Worm (Caenorhabditis elegans) whole organism, young adult: ENCODE data around the gene F14F3.5.
A peak's percentile ranks its signal among the peaks of the same experiment; 100 is the strongest.

Source experiments
- B0035.1 ChIP-seq: sonication (generic microtip); optimal IDR thresholded peaks from 2 replicates; lab custom pipeline; 2016; ENCODE audit warnings: missing genetic modification characterization, mild to moderate bottlenecking, missing compliant biosample characterization, missing genotype, missing genetic modification reagents
- C17E4.6 ChIP-seq: fragments of 200-800 bp; sonication (Bioruptor generic); IDR thresholded peaks from 2 replicates; pipeline ENCODE4 v1.3.6; 2022; ENCODE audit warnings: missing genetic modification reagents, missing genetic modification characterization, missing compliant biosample characterization
- F10E7.11 ChIP-seq: sonication (generic microtip); optimal IDR thresholded peaks from 2 replicates; lab custom pipeline; 2017; ENCODE audit warnings: mild to moderate bottlenecking, missing genetic modification characterization, moderate library complexity, missing compliant biosample characterization
- F22D6.2 ChIP-seq: sonication (generic microtip); optimal IDR thresholded peaks from 2 replicates; lab custom pipeline; 2016; ENCODE audit warnings: mild to moderate bottlenecking, missing genetic modification characterization, missing compliant biosample characterization
- F33H1.4 ChIP-seq: fragments of 200-800 bp; sonication (Bioruptor generic); IDR thresholded peaks from 2 replicates; pipeline ENCODE4 v1.3.6; 2022; ENCODE audit warnings: missing genetic modification reagents, missing genetic modification characterization, missing compliant biosample characterization
- Y56A3A.18 ChIP-seq: fragments of 200-800 bp; sonication (Bioruptor generic); IDR thresholded peaks from 2 replicates; pipeline ENCODE4 v1.3.6; 2022; ENCODE audit warnings: missing genetic modification reagents, missing genetic modification characterization, missing compliant biosample characterization
- Y79H2A.3 ChIP-seq: fragments of 200-800 bp; sonication (Bioruptor generic); conservative IDR thresholded peaks from 2 replicates; pipeline ENCODE4 v1.3.6; 2022; ENCODE audit warnings: missing genetic modification reagents, missing genetic modification characterization, missing compliant biosample characterization
- ama-1 ChIP-seq, 3 experiments: fragments of 150-350 bp in 1 of 3; sonication (generic microtip) in 2 of 3; optimal IDR thresholded peaks; 2 replicates each; lab custom pipeline; 2014 to 2018; ENCODE audit warnings: missing biosample characterization in 2 of 3, missing genetic modification characterization in 2 of 3, missing genetic modification reagents in 2 of 3
- athp-1 ChIP-seq: sonication (generic microtip); optimal IDR thresholded peaks from 2 replicates; lab custom pipeline; 2017; ENCODE audit warnings: mild to moderate bottlenecking, missing genetic modification characterization, missing compliant biosample characterization
- attf-3 ChIP-seq: fragments of 200-800 bp; sonication (Bioruptor generic); conservative IDR thresholded peaks from 2 replicates; pipeline ENCODE4 v1.3.6; 2022; ENCODE audit warnings: missing genetic modification reagents, missing genetic modification characterization, missing compliant biosample characterization
- ccch-3 ChIP-seq: fragments of 200-800 bp; sonication (Bioruptor generic); optimal IDR thresholded peaks from 2 replicates; lab custom pipeline; 2018; ENCODE audit warnings: mild to moderate bottlenecking, missing genetic modification characterization, missing compliant biosample characterization
- cebp-1 ChIP-seq, 2 experiments: fragments of 200-800 bp in 1 of 2; sonication (Bioruptor generic) in 1 of 2; sonication (generic microtip) in 1 of 2; IDR thresholded peaks in 1 of 2; optimal IDR thresholded peaks in 1 of 2; 2 replicates each; pipeline versions ENCODE4 v1.3.6 to Lab custom; 2017 to 2022; ENCODE audit warnings: missing compliant biosample characterization in 2 of 2, missing genetic modification characterization in 2 of 2, mild to moderate bottlenecking in 1 of 2, missing genetic modification reagents in 1 of 2, moderate library complexity in 1 of 2
- chd-7 ChIP-seq: sonication (generic microtip); optimal IDR thresholded peaks from 2 replicates; lab custom pipeline; 2016; ENCODE audit warnings: mild to moderate bottlenecking, missing genetic modification characterization, moderate library complexity, missing compliant biosample characterization
- dox-1 ChIP-seq: fragments of 200-800 bp; sonication (Bioruptor generic); IDR thresholded peaks from 2 replicates; pipeline ENCODE4 v1.3.6; 2022; ENCODE audit warnings: missing genetic modification reagents, missing genetic modification characterization, missing compliant biosample characterization
- efl-1 ChIP-seq: fragments of 150-350 bp; optimal IDR thresholded peaks from 2 replicates; lab custom pipeline; 2014; ENCODE audit warnings: missing biosample characterization, missing genetic modification reagents, missing genetic modification characterization
- ets-4 ChIP-seq: fragments of 200-800 bp; sonication (Bioruptor generic); optimal IDR thresholded peaks from 2 replicates; lab custom pipeline; 2018; ENCODE audit warnings: mild to moderate bottlenecking, missing genetic modification characterization, missing compliant biosample characterization
- gei-17 ChIP-seq: fragments of 200-800 bp; sonication (Bioruptor generic); optimal IDR thresholded peaks from 2 replicates; lab custom pipeline; 2018; ENCODE audit warnings: mild to moderate bottlenecking, missing genetic modification characterization, missing compliant biosample characterization
- him-1 ChIP-seq: sonication (generic microtip); optimal IDR thresholded peaks from 2 replicates; lab custom pipeline; 2016; ENCODE audit warnings: missing genotype, missing genetic modification reagents, missing genetic modification characterization, missing compliant biosample characterization
- hlh-12 ChIP-seq: sonication (generic microtip); optimal IDR thresholded peaks from 2 replicates; lab custom pipeline; 2016; ENCODE audit warnings: missing genetic modification characterization, missing compliant biosample characterization
- hlh-26 ChIP-seq: fragments of 200-800 bp; sonication (Bioruptor generic); conservative IDR thresholded peaks from 2 replicates; pipeline ENCODE4 v1.3.6; 2022; ENCODE audit warnings: missing genetic modification reagents, missing genetic modification characterization, missing compliant biosample characterization
- hrde-1 ChIP-seq: sonication (generic microtip); optimal IDR thresholded peaks from 2 replicates; lab custom pipeline; 2016; ENCODE audit warnings: missing genetic modification characterization, mild to moderate bottlenecking, missing compliant biosample characterization, moderate library complexity, missing genotype, missing genetic modification reagents, borderline replicate concordance
- let-607 ChIP-seq, 2 experiments: fragments of 200-800 bp in 1 of 2; sonication (Bioruptor generic) in 1 of 2; sonication (generic microtip) in 1 of 2; optimal IDR thresholded peaks; 2 replicates each; lab custom pipeline; 2016 to 2018; ENCODE audit warnings: mild to moderate bottlenecking in 2 of 2, missing compliant biosample characterization in 2 of 2, missing genetic modification characterization in 2 of 2, moderate library complexity in 2 of 2, missing genotype in 1 of 2
- lin-26 ChIP-seq: fragments of 200-800 bp; sonication (Bioruptor generic); IDR thresholded peaks from 2 replicates; pipeline ENCODE4 v1.3.6; 2022; ENCODE audit warnings: missing genetic modification reagents, missing genetic modification characterization, missing compliant biosample characterization
- madf-3 ChIP-seq: fragments of 200-800 bp; sonication (Bioruptor generic); IDR thresholded peaks from 2 replicates; pipeline ENCODE4 v1.3.6; 2022; ENCODE audit warnings: missing genetic modification reagents, missing genetic modification characterization, missing compliant biosample characterization
- madf-6 ChIP-seq: fragments of 200-800 bp; sonication (Bioruptor generic); IDR thresholded peaks from 2 replicates; pipeline ENCODE4 v1.3.6; 2022; ENCODE audit warnings: missing genetic modification reagents, missing genetic modification characterization, missing compliant biosample characterization
- madf-8 ChIP-seq: fragments of 200-800 bp; sonication (Bioruptor generic); conservative IDR thresholded peaks from 2 replicates; pipeline ENCODE4 v1.3.6; 2022; ENCODE audit warnings: missing genetic modification reagents, missing genetic modification characterization, missing compliant biosample characterization
- mcd-1 ChIP-seq: fragments of 200-800 bp; sonication (Bioruptor generic); IDR thresholded peaks from 2 replicates; pipeline ENCODE4 v1.3.6; 2022; ENCODE audit warnings: missing genetic modification reagents, missing genetic modification characterization, missing compliant biosample characterization
- nfya-1 ChIP-seq: sonication (generic microtip); optimal IDR thresholded peaks from 2 replicates; lab custom pipeline; 2017; ENCODE audit warnings: antibody characterized with exemption, missing compliant biosample characterization, missing genetic modification characterization, borderline replicate concordance; ENCODE audit not compliant: insufficient read depth
- nhr-80 ChIP-seq: sonication (generic microtip); optimal IDR thresholded peaks from 2 replicates; lab custom pipeline; 2016; ENCODE audit warnings: missing genetic modification characterization, missing compliant biosample characterization
- rpc-1 ChIP-seq, 2 experiments: fragments of 150-350 bp in 1 of 2; sonication (generic microtip) in 1 of 2; optimal IDR thresholded peaks; 2 replicates each; lab custom pipeline; 2014 to 2018; ENCODE audit warnings: missing biosample characterization in 1 of 2, missing genetic modification characterization in 1 of 2, missing genetic modification reagents in 1 of 2, missing genotype in 1 of 2
- sptf-2 ChIP-seq: fragments of 200-800 bp; sonication (Bioruptor generic); optimal IDR thresholded peaks from 2 replicates; lab custom pipeline; 2018; ENCODE audit warnings: mild to moderate bottlenecking, missing genetic modification characterization, missing compliant biosample characterization
- tlf-1 ChIP-seq: fragments of 200-800 bp; sonication (Bioruptor generic); optimal IDR thresholded peaks from 2 replicates; lab custom pipeline; 2018; ENCODE audit warnings: mild to moderate bottlenecking, missing genetic modification characterization, missing compliant biosample characterization
- unc-130 ChIP-seq: sonication (generic microtip); optimal IDR thresholded peaks from 2 replicates; lab custom pipeline; 2016; ENCODE audit warnings: missing genetic modification reagents, missing genetic modification characterization, missing compliant biosample characterization
- unc-62 ChIP-seq: fragments of 150-350 bp; optimal IDR thresholded peaks from 2 replicates; lab custom pipeline; 2014; ENCODE audit warnings: missing biosample characterization, missing genetic modification reagents, missing genetic modification characterization
- zim-3 ChIP-seq: sonication (generic microtip); optimal IDR thresholded peaks from 2 replicates; lab custom pipeline; 2017; ENCODE audit warnings: mild to moderate bottlenecking, missing genetic modification characterization, moderate library complexity, missing compliant biosample characterization
- ztf-22 ChIP-seq: fragments of 200-800 bp; sonication (Bioruptor generic); optimal IDR thresholded peaks from 2 replicates; lab custom pipeline; 2018; ENCODE audit warnings: mild to moderate bottlenecking, missing genetic modification characterization, moderate library complexity, missing compliant biosample characterization
- ztf-25 ChIP-seq: fragments of 200-800 bp; sonication (Bioruptor generic); IDR thresholded peaks from 2 replicates; pipeline ENCODE4 v1.3.6; 2022; ENCODE audit warnings: missing genetic modification reagents, missing genetic modification characterization, missing compliant biosample characterization
- ztf-28 ChIP-seq: fragments of 200-800 bp; sonication (Bioruptor generic); IDR thresholded peaks from 2 replicates; pipeline ENCODE4 v1.3.6; 2022; ENCODE audit warnings: missing genetic modification reagents, missing genetic modification characterization, missing compliant biosample characterization
- ztf-3 ChIP-seq: fragments of 200-800 bp; sonication (Bioruptor generic); optimal IDR thresholded peaks from 2 replicates; lab custom pipeline; 2018; ENCODE audit warnings: mild to moderate bottlenecking, missing genetic modification characterization, missing compliant biosample characterization

Gene F14F3.5

DNA sequence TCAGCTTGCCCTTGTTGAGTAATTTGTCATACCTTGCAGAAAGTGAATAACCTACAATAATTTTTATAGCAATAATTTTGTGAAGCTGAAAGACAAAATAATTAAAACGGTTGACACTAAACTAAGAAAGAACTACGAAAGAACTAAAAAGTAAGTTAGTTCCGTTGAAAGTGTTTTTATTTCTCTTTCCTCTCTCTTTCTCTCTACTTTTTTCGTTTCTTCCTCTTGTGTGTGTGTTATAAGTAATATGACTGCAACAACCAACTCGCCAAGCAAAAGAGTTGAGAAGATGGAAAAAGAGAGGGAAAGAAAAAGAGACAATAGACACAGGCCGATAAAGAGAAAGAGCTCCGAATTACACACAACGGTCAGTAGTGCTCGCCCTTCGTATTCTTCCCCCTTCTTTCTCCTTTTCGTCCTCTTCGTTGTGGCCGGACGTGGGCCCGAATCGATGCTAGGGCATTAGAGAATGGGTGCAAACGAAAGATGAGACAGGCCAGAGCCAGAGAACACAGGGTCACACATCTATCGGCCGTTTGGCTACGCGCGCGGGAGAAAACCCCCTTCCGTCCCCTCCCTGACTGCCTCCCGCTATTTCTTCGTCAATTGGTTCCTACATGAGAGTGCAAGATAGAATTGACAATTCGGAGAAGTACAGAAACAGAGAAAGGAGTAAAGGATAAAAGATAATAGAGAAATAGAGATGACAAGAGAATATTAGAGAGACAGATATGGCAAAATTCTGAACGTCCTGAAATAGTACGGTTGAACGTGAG lies 26.4 kb upstream of the F14F3.5 start, which contains the start of gene syd-2 (continued):
- no peak for TF ChIP-seq F10E7.11 (tag; lab: Kevin White, UChicago)
- no peak for TF ChIP-seq mcd-1
- no peak for TF ChIP-seq ets-4 (GFP tag; lab: Kevin White, UChicago)
- no peak for TF ChIP-seq attf-3 (GFP tag; lab: Robert Waterston, UW)
- no peak for TF ChIP-seq madf-6 (GFP tag; lab: Robert Waterston, UW)
- TF ChIP-seq unc-130 (GFP tag; lab: Kevin White, UChicago): no peak
- TF ChIP-seq nhr-80 (tag; lab: Kevin White, UChicago): peak; percentile 81
- TF ChIP-seq madf-8: no peak
- TF ChIP-seq hrde-1 (tag; lab: Kevin White, UChicago): no peak
- no peak for TF ChIP-seq ztf-28 (GFP tag; lab: Robert Waterston, UW)
- peak; percentile 9; the same call in 1 of the 2 replicates for TF ChIP-seq lin-26 (GFP tag; lab: Robert Waterston, UW)
- TF ChIP-seq gei-17: no peak
- TF ChIP-seq ztf-22: no peak
- no peak for TF ChIP-seq F33H1.4 (GFP tag; lab: Robert Waterston, UW)
- no peak for TF ChIP-seq B0035.1 (tag; lab: Kevin White, UChicago)
- no peak for TF ChIP-seq ztf-25 (GFP tag; lab: Robert Waterston, UW)
- no peak for TF ChIP-seq ccch-3 (GFP tag; lab: Kevin White, UChicago)
- TF ChIP-seq unc-62: no peak
- no peak for TF ChIP-seq zim-3
- TF ChIP-seq F22D6.2 (tag; lab: Kevin White, UChicago): no peak
- TF ChIP-seq athp-1 (tag; lab: Kevin White, UChicago): no peak
- TF ChIP-seq chd-7 (tag; lab: Kevin White, UChicago): peak; percentile 55
- TF ChIP-seq, all 124 proteins: peak for 24

DNA sequence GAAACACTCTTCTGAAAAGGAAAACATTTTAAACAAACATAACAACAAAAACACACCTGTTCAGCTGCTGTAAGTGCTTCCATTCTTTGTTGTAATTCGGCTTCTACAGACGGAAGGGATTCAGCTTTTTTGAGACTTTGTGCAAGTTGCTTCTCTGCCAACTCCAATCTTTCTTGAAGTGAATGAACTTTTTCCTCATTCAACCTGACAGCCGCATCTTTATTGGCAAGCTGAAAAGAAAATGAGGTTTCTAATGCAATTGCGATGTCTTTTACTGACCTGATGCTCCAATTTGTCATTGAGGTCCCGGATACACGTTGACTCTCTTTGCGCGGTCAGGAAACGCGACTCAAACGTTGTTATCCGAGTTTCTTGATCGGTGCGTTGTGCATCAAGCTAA lies 24.0 kb upstream of the F14F3.5 start:
- TF ChIP-seq ama-1 (optimal IDR thresholded peaks at IDR 0.05; lab: Kevin White, UChicago): no peak
- no peak for TF ChIP-seq ama-1 (GFP tag; optimal IDR thresholded peaks at IDR 0.05; lab: Kevin White, UChicago)
- no peak for TF ChIP-seq let-607 (tag; optimal IDR thresholded peaks at IDR 0.05; lab: Kevin White, UChicago)
- no peak for TF ChIP-seq C17E4.6
- TF ChIP-seq ztf-3 (GFP tag; lab: Kevin White, UChicago): no peak
- no peak for TF ChIP-seq sptf-2
- TF ChIP-seq efl-1: no peak

DNA sequence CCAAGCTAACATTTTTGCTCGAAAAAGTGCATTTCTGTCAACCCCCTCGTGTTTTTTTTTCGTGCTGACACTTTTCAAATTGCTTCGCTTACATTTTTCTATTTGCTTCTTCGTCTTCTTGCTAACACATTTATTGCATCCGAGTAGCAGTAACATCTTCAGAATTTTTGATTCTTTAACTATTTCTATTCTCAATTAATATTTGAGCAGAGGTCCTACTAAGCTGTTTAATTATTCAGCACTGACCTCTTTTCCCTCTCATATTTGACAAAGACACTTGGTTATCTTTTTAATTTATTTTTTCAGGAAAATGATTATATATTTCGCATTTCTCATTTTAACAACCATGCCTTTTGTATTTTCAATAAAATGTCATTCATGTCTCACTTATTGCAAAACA lies 16.7 kb upstream of the F14F3.5 start, which contains the start of gene F59F5.5:
TSS of gene F59F5.5 (plus strand) at position 301 of the 400 bp plus-strand sequence.
- TF ChIP-seq him-1 (tag; lab: Kevin White, UChicago) (no peak), hlh-12 (tag; lab: Kevin White, UChicago) (no peak), dox-1 (GFP tag; lab: Robert Waterston, UW) (no peak), tlf-1 (GFP tag; lab: Kevin White, UChicago) (no peak), rpc-1 (optimal IDR thresholded peaks at IDR 0.05; lab: Kevin White, UChicago) (no peak), rpc-1 (tag; optimal IDR thresholded peaks at IDR 0.05; lab: Kevin White, UChicago) (no peak), Y79H2A.3 (GFP tag; lab: Robert Waterston, UW) (no peak), efl-1 (no peak), cebp-1 (GFP tag; IDR thresholded peaks at IDR 0.05; lab: Robert Waterston, UW) (no peak), cebp-1 (tag; optimal IDR thresholded peaks at IDR 0.05; lab: Kevin White, UChicago) (no peak), hlh-26 (GFP tag; lab: Robert Waterston, UW) (no peak), Y56A3A.18 (GFP tag; lab: Robert Waterston, UW) (no peak), madf-3 (no peak), nfya-1 (tag; lab: Kevin White, UChicago) (no peak)
- TF ChIP-seq, all 124 proteins: peak for 0
